Worm (Caenorhabditis elegans): ENCODE measurements around the gene dot-1.2.

ce11 chrX:11875260-11875659 is 6.1 kb upstream of the dot-1.2 start, which contains the start of gene Y62H9A.1:
- no peak for TF ChIP-seq blmp-1 (tag; optimal IDR thresholded peaks at IDR 0.05)
- no peak for TF ChIP-seq snpc-4 (tag; optimal IDR thresholded peaks at IDR 0.05)
- no peak for TF ChIP-seq sem-2 (GFP tag; optimal IDR thresholded peaks at IDR 0.05)
- TF ChIP-seq nhr-76 (tag; optimal IDR thresholded peaks at IDR 0.05): no peak
- TF ChIP-seq ztf-11 (tag; optimal IDR thresholded peaks at IDR 0.05): no peak
- no peak for TF ChIP-seq elt-1 (tag; optimal IDR thresholded peaks at IDR 0.05; ENCODE audit: borderline replicate concordance, insufficient read depth)
- TF ChIP-seq unc-62 (GFP tag; optimal IDR thresholded peaks at IDR 0.05): no peak
- TF ChIP-seq flh-1 (GFP tag; optimal IDR thresholded peaks at IDR 0.05): no peak
- TF ChIP-seq nhr-28 (tag; optimal IDR thresholded peaks at IDR 0.05): no peak
- TF ChIP-seq zip-8 (tag; optimal IDR thresholded peaks at IDR 0.05): no peak
- TF ChIP-seq mls-2 (tag; optimal IDR thresholded peaks at IDR 0.05): no peak
- no peak for TF ChIP-seq lsy-2 (tag; optimal IDR thresholded peaks at IDR 0.05)

Measured in whole organism, mixed stage, embryonic.